Worm (Caenorhabditis elegans): ENCODE results near the gene T26E4.7.
"Not testable (repeated sequence)": the region's sequence is repeated elsewhere in the genome, so short reads cannot be mapped to it uniquely, and the experiment has no call there.

Gene T26E4.7

ce11 chrV:15781086-15781485 lies 12.3 kb upstream of the T26E4.7 start, which contains the start of gene T26E4.2:
Gene T26E4.2, plus strand, starts transcription at chrV:15781386.
- TF ChIP-seq F37D6.2 (tag; optimal IDR thresholded peaks at IDR 0.05) (no peak), F10B5.3 (tag; optimal IDR thresholded peaks at IDR 0.05) (no peak), ceh-44 (GFP tag; IDR thresholded peaks at IDR 0.05) (no peak), lim-7 (GFP tag; IDR thresholded peaks at IDR 0.05) (no peak), saeg-2 (GFP tag; IDR thresholded peaks at IDR 0.05) (no peak), F44E2.7 (GFP tag; IDR thresholded peaks at IDR 0.05) (no peak), jun-1 (tag; optimal IDR thresholded peaks at IDR 0.05) (no peak), egl-43 (GFP tag; IDR thresholded peaks at IDR 0.05) (no peak)

- TF ChIP-seq hlh-30 (tag; optimal IDR thresholded peaks at IDR 0.05; ENCODE audit: insufficient read depth), result no peak
These were observed 10.9 kb upstream of the T26E4.7 start, which contains the start of gene T26E4.3 for ce11 chrV:15782494-15782893. Gene T26E4.3, plus strand, starts transcription at chrV:15782794.

ce11 chrV:15792409-15792808 lies 961 bp upstream of the T26E4.7 start, which contains the start of gene T26E4.4:
Gene T26E4.4, minus strand, starts transcription at chrV:15792509.
- TF ChIP-seq ctbp-1 (GFP tag; IDR thresholded peaks at IDR 0.05) (no peak), aha-1 (tag) (peak; percentile 12)

- TF ChIP-seq nhr-76 (tag; optimal IDR thresholded peaks at IDR 0.05) (no peak), zfp-3 (GFP tag; conservative IDR thresholded peaks at IDR 0.05) (no peak), unc-62 (GFP tag; optimal IDR thresholded peaks at IDR 0.05 in 1 of 2) (peak in 1 of 2 experiments; percentile 78), unc-62 (tag; optimal IDR thresholded peaks at IDR 0.05) (no peak), nhr-6 (tag; optimal IDR thresholded peaks at IDR 0.05) (no peak)
These were observed 2.7 kb downstream of the T26E4.7 start, which contains the start of gene nhr-223 for ce11 chrV:15796087-15796486. Gene nhr-223, plus strand, starts transcription at chrV:15796387.

- TF ChIP-seq unc-62 (GFP tag; optimal IDR thresholded peaks at IDR 0.05 in 1 of 2), result peak in 1 of 2 experiments; percentile 49
- no peak for TF ChIP-seq unc-62 (tag; optimal IDR thresholded peaks at IDR 0.05)
- TF ChIP-seq dmd-6 (GFP tag; IDR thresholded peaks at IDR 0.05), result no peak
- TF ChIP-seq nhr-48 (tag; optimal IDR thresholded peaks at IDR 0.05), result no peak
These were observed 4.7 kb downstream of the T26E4.7 start, which contains the start of gene T26E4.10 for ce11 chrV:15798108-15798507. Gene T26E4.10, minus strand, starts transcription at chrV:15798208.

ce11 chrV:15802623-15803022 lies 9.3 kb downstream of the T26E4.7 start, which contains the start of gene T26E4.9:
Gene T26E4.9, minus strand, starts transcription at chrV:15802723.
- not testable (repeated sequence) for TF ChIP-seq dmd-8 (GFP tag; IDR thresholded peaks at IDR 0.05); aha-1 (tag); hlh-11 (tag; optimal IDR thresholded peaks at IDR 0.05)

ce11 chrV:15803079-15803478 lies 9.7 kb downstream of the T26E4.7 start, which contains the start of gene srd-27:
Gene srd-27, plus strand, starts transcription at chrV:15803379.
- TF ChIP-seq hif-1 (tag; optimal IDR thresholded peaks at IDR 0.05); ztf-11 (tag; optimal IDR thresholded peaks at IDR 0.05); dmd-9 (GFP tag; IDR thresholded peaks at IDR 0.05): not testable (repeated sequence)

- not testable (repeated sequence) for TF ChIP-seq nhr-41 (GFP tag; IDR thresholded peaks at IDR 0.05); F49E8.2 (tag; optimal IDR thresholded peaks at IDR 0.05; ENCODE audit: borderline replicate concordance); lin-38 (GFP tag; IDR thresholded peaks at IDR 0.05)
These were observed 10.4 kb downstream of the T26E4.7 start, which contains the start of gene T26E4.18 for ce11 chrV:15803748-15804147. Gene T26E4.18, minus strand, starts transcription at chrV:15803848.

Measured in whole organism, L4 larva.